Worm (Caenorhabditis elegans) whole organism, L4 larva: ENCODE measurements around the gene ung-1.

Source experiments
- dpl-1 ChIP-seq: fragments of 150-350 bp; optimal IDR thresholded peaks from 2 replicates; lab custom pipeline; 2014; ENCODE audit warnings: missing biosample characterization, missing genetic modification reagents, missing genetic modification characterization
- jun-1 ChIP-seq: fragments of 150-350 bp; optimal IDR thresholded peaks from 2 replicates; lab custom pipeline; 2014; ENCODE audit warnings: missing biosample characterization, missing genetic modification reagents, missing genetic modification characterization
- lin-15B ChIP-seq: fragments of 150-350 bp; sonication (generic microtip); optimal IDR thresholded peaks from 3 replicates; lab custom pipeline; 2014; ENCODE audit warnings: missing biosample characterization, missing genetic modification characterization
- lir-3 ChIP-seq: sonication (generic microtip); optimal IDR thresholded peaks from 2 replicates; lab custom pipeline; 2016; ENCODE audit warnings: mild to moderate bottlenecking, missing genetic modification characterization, missing compliant biosample characterization
- nhr-28 ChIP-seq: fragments of 150-350 bp; optimal IDR thresholded peaks from 2 replicates; lab custom pipeline; 2014; ENCODE audit warnings: missing biosample characterization, missing genetic modification characterization
- unc-62 ChIP-seq, 3 experiments: fragments of 150-350 bp in 1 of 3; sonication (generic microtip); optimal IDR thresholded peaks in 2 of 3; peaks in 1 of 3; 1 replicate in 1 of 3; 2 replicates in 2 of 3; lab custom pipeline; 2014 to 2017; ENCODE audit warnings: missing biosample characterization in 3 of 3, missing genetic modification characterization in 3 of 3, missing genetic modification reagents in 3 of 3, missing genotype in 1 of 3

DNA sequence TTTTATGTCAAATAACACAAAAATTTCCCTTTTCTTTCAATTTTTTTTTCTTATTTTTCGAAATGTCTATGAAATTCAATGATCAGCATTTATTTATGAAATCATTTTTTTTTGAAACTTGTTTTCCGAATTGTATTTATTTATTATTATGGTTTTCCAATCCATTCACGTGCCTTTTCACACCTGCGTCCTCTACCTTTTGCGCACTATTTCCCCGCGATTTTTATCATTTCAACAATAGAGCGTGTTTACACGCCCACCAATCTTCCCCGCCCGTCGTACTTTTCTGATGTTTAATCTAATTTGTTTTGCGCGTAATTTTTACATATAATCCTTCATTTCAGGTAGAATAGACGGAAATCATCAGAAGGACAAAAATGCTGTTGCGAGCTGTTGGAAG is 15.9 kb upstream of the ung-1 start, which contains the start of gene wah-1:
- TF ChIP-seq lin-15B (tag; lab: Kevin White, UChicago) (no peak), jun-1 (tag; lab: Kevin White, UChicago) (no peak), lir-3 (tag; lab: Kevin White, UChicago) (no peak), dpl-1 (GFP tag; lab: Kevin White, UChicago) (no peak), unc-62 (GFP tag; optimal IDR thresholded peaks at IDR 0.05 in 1 of 2; lab: Kevin White, UChicago) (no peak), unc-62 (tag; optimal IDR thresholded peaks at IDR 0.05; lab: Kevin White, UChicago) (no peak), nhr-28 (tag; lab: Kevin White, UChicago) (no peak)
